Fruit fly (Drosophila melanogaster) ovary, adult (tissue): ENCODE data around the gene CG12224.
"Not testable (repeated sequence)": the region's sequence is repeated elsewhere in the genome, so short reads cannot be mapped to it uniquely, and the experiment has no call there.

ENCODE experiments used
- CG17801 ChIP-seq: fragments of 200-800 bp; optimal IDR thresholded peaks from 2 replicates; lab custom pipeline; 2019; ENCODE audit warnings: missing biosample characterization, mild to moderate bottlenecking, missing genetic modification characterization, moderate library complexity; ENCODE audit not compliant: partially characterized antibody

The CG12224 gene

dm6 chr3R:11956444-11956843, 25.4 kb downstream of the CG12224 start, which contains the start of gene Hsp70Aa:
TSS of gene Hsp70Aa (minus strand) at chr3R:11956544.
- not testable (repeated sequence) for TF ChIP-seq CG17801 (GFP tag; lab: Kevin White, UChicago)

- no peak for TF ChIP-seq CG17801 (GFP tag; lab: Kevin White, UChicago)
Measured at dm6 chr3R:11949387-11950029, 32.4 kb downstream of the CG12224 start, which contains the start of gene CG31211. TSS of gene CG31211 (plus strand) at chr3R:11949680.

DNA sequence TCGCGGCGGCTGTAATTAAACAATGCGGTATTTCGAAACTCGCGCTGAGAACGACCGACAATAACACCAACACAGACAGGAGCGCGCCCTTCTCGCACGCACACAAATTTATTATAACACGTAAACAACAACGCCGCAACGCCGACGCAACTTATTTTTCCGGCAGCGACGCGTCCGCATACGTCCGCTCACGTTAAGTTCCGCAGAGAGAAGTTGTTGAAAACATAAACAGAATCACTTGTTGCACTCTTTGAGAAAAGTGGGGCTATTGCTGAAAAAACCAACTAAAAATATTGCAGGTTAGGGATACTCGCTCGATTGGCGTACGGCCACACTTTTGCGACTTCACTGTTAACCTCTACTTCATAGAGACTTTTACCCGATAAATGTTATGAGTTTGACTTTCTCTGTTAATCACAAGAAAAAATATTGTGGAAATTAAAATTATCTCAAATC, 32.9 kb downstream of the CG12224 start, which contains the start of gene Cad87A:
TSS of gene Cad87A (minus strand) at position 227 of the 456 bp plus-strand sequence.
- peak; percentile 55 for TF ChIP-seq CG17801 (GFP tag; lab: Kevin White, UChicago)

dm6 chr3R:11947959-11948358, 33.9 kb downstream of the CG12224 start:
- no peak for TF ChIP-seq CG17801 (GFP tag; lab: Kevin White, UChicago)

- TF ChIP-seq CG17801 (GFP tag; lab: Kevin White, UChicago), result no peak
Measured at dm6 chr3R:11947079-11947869, 34.6 kb downstream of the CG12224 start.

dm6 chr3R:11945450-11946317, 36.2 kb downstream of the CG12224 start:
- no peak for TF ChIP-seq CG17801 (GFP tag; lab: Kevin White, UChicago)

dm6 chr3R:11941116-11941515, 40.7 kb downstream of the CG12224 start:
- TF ChIP-seq CG17801 (GFP tag; lab: Kevin White, UChicago), result no peak

DNA sequence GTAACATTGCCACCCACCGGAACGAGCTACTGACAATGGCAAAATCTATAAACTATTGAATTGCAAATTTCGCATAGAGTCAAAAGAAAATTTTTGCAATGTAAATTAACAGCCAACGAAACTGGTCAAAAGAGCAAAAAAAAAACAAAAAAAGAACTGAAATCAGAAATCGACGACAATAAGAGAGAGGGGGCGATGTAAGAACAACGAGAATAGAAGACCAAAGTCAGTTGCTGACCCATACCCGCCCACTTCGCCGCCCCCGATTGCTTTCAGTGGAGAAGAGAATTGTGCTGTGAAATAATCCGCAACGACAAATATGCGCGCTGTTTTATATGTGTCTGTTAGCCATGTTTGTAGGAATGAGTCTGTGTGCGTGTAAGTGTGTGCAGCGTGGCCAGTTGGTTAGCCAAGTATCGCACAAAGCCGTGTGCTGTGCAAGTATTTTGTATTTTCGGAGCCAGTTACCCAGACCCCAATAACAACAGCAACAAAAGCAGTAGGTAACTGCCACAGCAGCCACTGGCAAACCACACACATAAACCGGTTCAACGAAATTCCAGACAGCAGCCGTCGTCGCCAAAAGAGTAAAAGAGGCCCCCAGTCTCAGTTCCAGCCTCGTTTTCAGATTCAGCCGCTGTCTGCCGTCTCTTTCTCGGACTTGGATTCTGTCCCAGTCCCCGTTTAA, 44.3 kb downstream of the CG12224 start:
- no peak for TF ChIP-seq CG17801 (GFP tag; lab: Kevin White, UChicago)

- no peak for TF ChIP-seq CG17801 (GFP tag; lab: Kevin White, UChicago)
Measured at dm6 chr3R:11933903-11934302, 48.0 kb downstream of the CG12224 start.

DNA sequence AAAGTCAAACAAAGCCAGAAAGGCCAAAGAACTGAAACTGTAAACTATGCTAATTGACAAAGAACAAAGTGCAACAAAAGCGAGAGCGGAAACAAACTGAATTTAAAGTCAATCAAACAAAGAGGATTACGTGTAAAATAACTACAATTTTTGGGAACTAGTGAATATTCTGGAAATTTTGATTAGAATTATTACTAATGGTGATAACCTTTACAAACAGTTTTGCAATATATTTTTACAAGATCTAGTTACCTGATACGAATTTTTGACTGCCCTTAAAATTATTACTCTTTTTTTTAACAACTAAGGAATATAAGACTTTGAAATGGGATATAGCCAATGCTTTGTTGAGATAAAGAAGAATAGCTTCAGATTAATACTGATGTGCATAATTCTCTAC, 50.9 kb downstream of the CG12224 start, which contains the start of gene CG14731:
TSS of gene CG14731 (plus strand) at position 301 of the 400 bp plus-strand sequence.
- no peak for TF ChIP-seq CG17801 (GFP tag; lab: Kevin White, UChicago)
